Worm (Caenorhabditis elegans) whole organism, late embryonic: ENCODE data around the gene B0336.7.

Source experiments
- dve-1 ChIP-seq: sonication (generic microtip); optimal IDR thresholded peaks from 2 replicates; lab custom pipeline; 2017; ENCODE audit warnings: antibody characterized with exemption, mild to moderate bottlenecking, missing genetic modification characterization, missing compliant biosample characterization
- madf-2 ChIP-seq: sonication (generic microtip); optimal IDR thresholded peaks from 2 replicates; lab custom pipeline; 2017; ENCODE audit warnings: missing genetic modification characterization, missing compliant biosample characterization
- nhr-11 ChIP-seq: fragments of 150-350 bp; optimal IDR thresholded peaks from 2 replicates; lab custom pipeline; 2014; ENCODE audit warnings: missing biosample characterization, missing genetic modification characterization

DNA sequence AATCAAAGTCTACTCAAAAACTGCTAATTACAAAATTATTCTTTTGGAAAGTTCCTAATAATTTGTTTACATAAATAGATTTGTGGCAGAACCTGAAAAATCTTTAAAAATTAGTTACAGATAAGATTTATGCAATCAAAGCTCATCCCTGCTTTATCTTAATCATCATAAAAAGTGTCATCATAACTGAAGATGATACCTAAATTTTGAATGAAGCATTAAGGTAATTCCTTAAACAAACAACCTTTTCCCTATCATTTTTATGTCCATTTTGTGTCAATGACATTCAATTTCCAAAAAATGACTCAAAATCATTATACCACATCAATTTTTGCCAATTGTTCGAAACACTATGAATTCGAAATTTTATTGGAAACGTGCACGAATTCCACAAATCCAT lies 40.5 kb upstream of the B0336.7 start, which contains the start of gene B0244.6:
- TF ChIP-seq dve-1 (tag; lab: Kevin White, UChicago) (no peak), nhr-11 (tag; lab: Kevin White, UChicago) (no peak), madf-2 (no peak)
